Worm (Caenorhabditis elegans) whole organism, late embryonic: ENCODE results near the gene ZK262.8.

Experiments
- C38D4.7 ChIP-seq: fragments of 200-800 bp; sonication (Bioruptor generic); optimal IDR thresholded peaks from 2 replicates; lab custom pipeline; 2018; ENCODE audit warnings: mild to moderate bottlenecking, missing genetic modification characterization, moderate library complexity, missing compliant biosample characterization
- F13H6.1 ChIP-seq: sonication (generic microtip); optimal IDR thresholded peaks from 2 replicates; lab custom pipeline; 2016; ENCODE audit warnings: missing genetic modification characterization, missing compliant biosample characterization
- K02D7.2 ChIP-seq: sonication (generic microtip); optimal IDR thresholded peaks from 2 replicates; lab custom pipeline; 2017; ENCODE audit warnings: mild to moderate bottlenecking, missing genetic modification characterization, missing compliant biosample characterization
- K09A11.1 ChIP-seq: sonication (generic microtip); optimal IDR thresholded peaks from 2 replicates; lab custom pipeline; 2017; ENCODE audit warnings: antibody characterized with exemption, mild to moderate bottlenecking, missing genetic modification characterization, missing compliant biosample characterization; ENCODE audit not compliant: insufficient read depth
- T23F11.4 ChIP-seq: fragments of 200-800 bp; sonication (Bioruptor generic); optimal IDR thresholded peaks from 2 replicates; lab custom pipeline; 2018; ENCODE audit warnings: mild to moderate bottlenecking, missing genetic modification characterization, missing compliant biosample characterization
- ceh-14 ChIP-seq: sonication (generic microtip); optimal IDR thresholded peaks from 2 replicates; lab custom pipeline; 2016; ENCODE audit warnings: missing genotype, missing genetic modification characterization, missing compliant biosample characterization
- ceh-22 ChIP-seq: sonication (generic microtip); optimal IDR thresholded peaks from 2 replicates; lab custom pipeline; 2017; ENCODE audit warnings: missing biosample characterization, missing genetic modification characterization
- ceh-24 ChIP-seq: sonication (generic microtip); optimal IDR thresholded peaks from 2 replicates; lab custom pipeline; 2016; ENCODE audit warnings: mild to moderate bottlenecking, missing genetic modification characterization, missing compliant biosample characterization
- ceh-30 ChIP-seq: fragments of 150-350 bp; optimal IDR thresholded peaks from 2 replicates; lab custom pipeline; 2014; ENCODE audit warnings: missing biosample characterization, missing genetic modification characterization
- ceh-31 ChIP-seq: sonication (generic microtip); optimal IDR thresholded peaks from 2 replicates; lab custom pipeline; 2016; ENCODE audit warnings: missing genetic modification characterization, missing compliant biosample characterization
- ceh-45 ChIP-seq: fragments of 200-800 bp; sonication (Bioruptor generic); IDR thresholded peaks from 2 replicates; pipeline ENCODE4 v1.3.6; 2022; ENCODE audit warnings: missing genetic modification reagents, missing genetic modification characterization, missing compliant biosample characterization
- ceh-6 ChIP-seq: fragments of 200-800 bp; sonication (Bioruptor generic); optimal IDR thresholded peaks from 2 replicates; lab custom pipeline; 2018; ENCODE audit warnings: mild to moderate bottlenecking, missing genetic modification characterization, missing compliant biosample characterization
- ceh-9 ChIP-seq: sonication (generic microtip); optimal IDR thresholded peaks from 2 replicates; lab custom pipeline; 2016; ENCODE audit warnings: mild to moderate bottlenecking, missing genetic modification characterization, inconsistent platforms, missing compliant biosample characterization
- che-1 ChIP-seq: sonication (generic microtip); optimal IDR thresholded peaks from 2 replicates; lab custom pipeline; 2016; ENCODE audit warnings: mild to moderate bottlenecking, missing genetic modification characterization, missing compliant biosample characterization
- dmd-4 ChIP-seq: sonication (generic microtip); optimal IDR thresholded peaks from 2 replicates; lab custom pipeline; 2016; ENCODE audit warnings: borderline replicate concordance, missing genetic modification characterization, missing compliant biosample characterization
- dve-1 ChIP-seq: sonication (generic microtip); optimal IDR thresholded peaks from 2 replicates; lab custom pipeline; 2017; ENCODE audit warnings: antibody characterized with exemption, mild to moderate bottlenecking, missing genetic modification characterization, missing compliant biosample characterization
- eyg-1 ChIP-seq: sonication (generic microtip); optimal IDR thresholded peaks from 2 replicates; lab custom pipeline; 2016; ENCODE audit warnings: missing genotype, missing genetic modification characterization, missing compliant biosample characterization
- fax-1 ChIP-seq: sonication (generic microtip); optimal IDR thresholded peaks from 2 replicates; lab custom pipeline; 2016; ENCODE audit warnings: missing genotype, missing genetic modification characterization, missing compliant biosample characterization
- gmeb-2 ChIP-seq: sonication (generic microtip); optimal IDR thresholded peaks from 2 replicates; lab custom pipeline; 2016; ENCODE audit warnings: missing genetic modification characterization, inconsistent platforms, missing compliant biosample characterization
- hlh-8 ChIP-seq: sonication (generic microtip); optimal IDR thresholded peaks from 2 replicates; lab custom pipeline; 2016; ENCODE audit warnings: missing genotype, missing genetic modification characterization, missing compliant biosample characterization
- lim-6 ChIP-seq: sonication (generic microtip); optimal IDR thresholded peaks from 2 replicates; lab custom pipeline; 2016; ENCODE audit warnings: missing genetic modification characterization, missing compliant biosample characterization
- madf-2 ChIP-seq: sonication (generic microtip); optimal IDR thresholded peaks from 2 replicates; lab custom pipeline; 2017; ENCODE audit warnings: missing genetic modification characterization, missing compliant biosample characterization
- mec-3 ChIP-seq: sonication (generic microtip); optimal IDR thresholded peaks from 2 replicates; lab custom pipeline; 2016; ENCODE audit warnings: borderline replicate concordance, missing genetic modification characterization, missing compliant biosample characterization
- npax-4 ChIP-seq: sonication (generic microtip); optimal IDR thresholded peaks from 2 replicates; lab custom pipeline; 2016; ENCODE audit warnings: missing genetic modification characterization, missing compliant biosample characterization
- pag-3 ChIP-seq: sonication (generic microtip); optimal IDR thresholded peaks from 2 replicates; lab custom pipeline; 2016; ENCODE audit warnings: missing compliant biosample characterization, missing genetic modification characterization, borderline replicate concordance
- pat-9 ChIP-seq: fragments of 200-800 bp; sonication (Bioruptor generic); optimal IDR thresholded peaks from 2 replicates; lab custom pipeline; 2018; ENCODE audit warnings: mild to moderate bottlenecking, missing genetic modification characterization, moderate library complexity, missing compliant biosample characterization
- pax-1 ChIP-seq: fragments of 150-350 bp; optimal IDR thresholded peaks from 2 replicates; lab custom pipeline; 2014; ENCODE audit warnings: missing biosample characterization, missing genetic modification characterization
- pha-2 ChIP-seq: sonication (generic microtip); optimal IDR thresholded peaks from 2 replicates; lab custom pipeline; 2017; ENCODE audit warnings: mild to moderate bottlenecking, missing genetic modification characterization, missing compliant biosample characterization
- pha-4 ChIP-seq: fragments of 150-350 bp; optimal IDR thresholded peaks from 2 replicates; lab custom pipeline; 2018; ENCODE audit warnings: missing biosample characterization, missing genetic modification reagents, missing genetic modification characterization
- sox-2 ChIP-seq: fragments of 200-800 bp; sonication (Bioruptor generic); IDR thresholded peaks from 2 replicates; pipeline ENCODE4 v1.3.6; 2022; ENCODE audit warnings: missing genetic modification reagents, missing genetic modification characterization, missing compliant biosample characterization
- sox-4 ChIP-seq: sonication (generic microtip); optimal IDR thresholded peaks from 2 replicates; lab custom pipeline; 2017; ENCODE audit warnings: mild to moderate bottlenecking, missing genetic modification characterization, inconsistent platforms, missing compliant biosample characterization
- unc-3 ChIP-seq, 2 experiments: fragments of 200-800 bp in 1 of 2; sonication (Bioruptor generic) in 1 of 2; sonication (generic microtip) in 1 of 2; conservative IDR thresholded peaks in 1 of 2; optimal IDR thresholded peaks in 1 of 2; 2 replicates each; pipeline versions ENCODE4 v1.3.6 to Lab custom; 2016 to 2022; ENCODE audit warnings: missing compliant biosample characterization in 2 of 2, missing genetic modification characterization in 2 of 2, missing genetic modification reagents in 1 of 2
- unc-42 ChIP-seq: sonication (generic microtip); optimal IDR thresholded peaks from 2 replicates; lab custom pipeline; 2016; ENCODE audit warnings: missing genotype, missing genetic modification characterization, missing compliant biosample characterization
- unc-86 ChIP-seq: sonication (generic microtip); optimal IDR thresholded peaks from 2 replicates; lab custom pipeline; 2016; ENCODE audit warnings: missing genetic modification characterization, missing compliant biosample characterization
- zip-5 ChIP-seq: sonication (generic microtip); optimal IDR thresholded peaks from 2 replicates; lab custom pipeline; 2016; ENCODE audit warnings: missing genetic modification characterization, missing compliant biosample characterization

The ZK262.8 gene

DNA sequence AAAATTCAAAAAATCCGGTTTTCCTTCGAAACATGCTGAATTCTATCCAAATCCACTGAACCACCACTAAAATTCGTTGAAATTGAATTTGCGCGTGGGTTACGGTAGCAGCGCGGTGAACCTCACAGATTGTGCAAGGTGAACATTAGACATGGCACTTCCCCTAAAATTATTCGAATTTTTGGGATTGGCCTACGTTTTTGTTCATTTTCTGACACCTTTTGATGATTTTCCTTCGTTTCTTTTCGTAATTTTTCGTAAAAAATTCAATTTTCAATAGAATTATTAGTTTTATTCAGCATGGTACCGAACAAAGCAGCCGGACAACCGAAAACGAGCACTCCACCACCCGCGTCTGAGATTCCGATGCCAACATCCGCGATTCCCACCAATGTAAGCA is at the start of gene ZK262.8:
ZK262.8 (plus strand) TSS at position 301 of the 400 bp plus-strand sequence.
- TF ChIP-seq eyg-1 (tag; lab: Kevin White, UChicago): no peak
- TF ChIP-seq unc-86 (tag; lab: Kevin White, UChicago): no peak
- TF ChIP-seq ceh-45 (GFP tag; lab: Robert Waterston, UW): no peak
- TF ChIP-seq che-1 (tag; lab: Kevin White, UChicago): no peak
- TF ChIP-seq sox-2 (GFP tag; lab: Robert Waterston, UW): no peak
- no peak for TF ChIP-seq pax-1 (tag; lab: Kevin White, UChicago)
- TF ChIP-seq zip-5: no peak
- TF ChIP-seq fax-1 (tag; lab: Kevin White, UChicago): no peak
- TF ChIP-seq K09A11.1: no peak
- TF ChIP-seq K02D7.2 (tag; lab: Kevin White, UChicago): no peak
- TF ChIP-seq pag-3 (tag; lab: Kevin White, UChicago): no peak
- no peak for TF ChIP-seq dve-1

- TF ChIP-seq unc-42 (tag; lab: Kevin White, UChicago): no peak
- TF ChIP-seq ceh-22 (tag; lab: Kevin White, UChicago): no peak
- TF ChIP-seq mec-3 (tag; lab: Kevin White, UChicago): no peak
- TF ChIP-seq K09A11.1: no peak
Observed at ce11 chrV:18389046-18389445, 49.1 kb upstream of the ZK262.8 start, which contains the start of the genes Y51A2B.4 and Y51A2B.5. Gene Y51A2B.4, minus strand, starts transcription at chrV:18389146. Gene Y51A2B.5, plus strand, starts transcription at chrV:18389277.

DNA sequence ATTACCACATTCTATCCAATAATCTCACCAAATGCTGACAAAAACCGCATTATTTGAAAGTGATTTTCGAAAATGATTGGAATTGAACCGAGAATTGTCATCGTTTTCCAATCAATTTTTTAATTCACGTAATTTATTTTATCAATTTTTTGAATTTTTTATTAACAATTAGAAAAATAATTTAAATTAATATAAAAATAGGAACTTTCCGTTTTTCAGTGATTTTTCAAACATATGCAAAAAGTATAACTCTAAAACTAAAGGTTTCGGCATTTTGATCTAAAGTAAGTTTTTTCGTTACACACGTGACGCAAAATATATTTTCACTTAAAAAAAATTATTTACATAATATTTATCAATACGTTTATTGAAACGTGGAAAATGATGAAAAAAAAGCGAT is 44.0 kb upstream of the ZK262.8 start, which contains the start of gene Y51A2B.6:
Y51A2B.6 (minus strand) TSS at position 101 of the 400 bp plus-strand sequence.
- no peak for TF ChIP-seq ceh-24 (tag; lab: Kevin White, UChicago)
- TF ChIP-seq T23F11.4 (GFP tag; lab: Kevin White, UChicago): no peak
- TF ChIP-seq pat-9: no peak
- no peak for TF ChIP-seq gmeb-2 (tag; lab: Kevin White, UChicago)
- TF ChIP-seq ceh-31: no peak
- no peak for TF ChIP-seq sox-4 (tag; lab: Kevin White, UChicago)

DNA sequence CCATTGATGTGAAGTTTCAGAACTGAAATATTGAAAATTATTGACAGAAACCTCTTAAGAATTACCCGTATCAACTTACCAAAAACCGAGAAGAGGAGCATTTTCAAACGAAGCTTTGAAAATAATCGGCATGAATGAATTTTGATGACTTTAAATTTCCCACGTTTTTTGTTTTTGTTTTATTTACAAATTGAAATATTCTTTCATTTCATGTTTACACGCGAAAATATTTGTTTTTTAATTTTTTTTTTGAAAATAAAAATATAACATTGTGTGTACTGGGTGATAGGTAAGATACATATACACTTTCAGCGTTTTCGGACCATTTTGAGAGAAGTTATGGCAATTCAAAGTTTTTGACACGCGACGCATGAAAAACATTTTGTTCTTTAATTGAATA is 42.5 kb upstream of the ZK262.8 start, which contains the start of gene Y51A2B.9:
Y51A2B.9 (minus strand) TSS at position 101 of the 400 bp plus-strand sequence.
- no peak for TF ChIP-seq C38D4.7

- no peak for TF ChIP-seq pha-2 (tag; lab: Kevin White, UChicago)
- TF ChIP-seq hlh-8: no peak
- no peak for TF ChIP-seq madf-2 (tag; lab: Kevin White, UChicago)
- no peak for TF ChIP-seq pha-4 (tag; lab: Kevin White, UChicago)
- no peak for TF ChIP-seq ceh-14
- no peak for TF ChIP-seq K09A11.1
- no peak for TF ChIP-seq dve-1
- TF ChIP-seq npax-4: no peak
- no peak for TF ChIP-seq C38D4.7
- TF ChIP-seq lim-6 (tag; lab: Kevin White, UChicago): no peak
- TF ChIP-seq pag-3 (tag; lab: Kevin White, UChicago): no peak
- TF ChIP-seq eyg-1 (tag; lab: Kevin White, UChicago): no peak
- TF ChIP-seq ceh-6: no peak
- TF ChIP-seq dmd-4 (tag; lab: Kevin White, UChicago): no peak
- no peak for TF ChIP-seq unc-3 (GFP tag; conservative IDR thresholded peaks at IDR 0.05; lab: Robert Waterston, UW)
- no peak for TF ChIP-seq unc-3 (tag; optimal IDR thresholded peaks at IDR 0.05; lab: Kevin White, UChicago)
- TF ChIP-seq ceh-30 (tag; lab: Kevin White, UChicago): no peak
- TF ChIP-seq F13H6.1 (tag; lab: Kevin White, UChicago): no peak
- TF ChIP-seq ceh-9: no peak
Observed at ce11 chrV:18397814-18398213, 40.4 kb upstream of the ZK262.8 start, which contains the start of gene Y51A2B.16. Gene Y51A2B.16, minus strand, starts transcription at chrV:18397914.
